Fruit fly (Drosophila melanogaster) whole organism, embryonic: ENCODE results near the gene CG31823.

ENCODE experiments used
- Asciz ChIP-seq: fragments of 200-800 bp; sonication (Bioruptor generic); optimal IDR thresholded peaks from 2 replicates; lab custom pipeline; 2017; ENCODE audit warnings: missing biosample characterization, mild to moderate bottlenecking, missing genetic modification characterization, missing genetic modification reagents
- CG15601 ChIP-seq: fragments of 200-800 bp; sonication (Bioruptor generic); optimal IDR thresholded peaks from 3 replicates; lab custom pipeline; 2019; ENCODE audit warnings: missing biosample characterization, mild to moderate bottlenecking, missing genetic modification characterization, moderate library complexity
- Hr39 ChIP-seq: fragments of >200 bp; optimal IDR thresholded peaks from 2 replicates; lab custom pipeline; 2017
- Optix ChIP-seq: fragments of 200-800 bp; sonication (Bioruptor generic); IDR thresholded peaks from 3 replicates; pipeline ENCODE4 v1.3.6; 2022; ENCODE audit warnings: missing biosample characterization, missing genetic modification characterization
- jumu ChIP-seq: fragments of 200-800 bp; sonication (Bioruptor generic); optimal IDR thresholded peaks from 3 replicates; lab custom pipeline; 2016; ENCODE audit warnings: missing biosample characterization, missing genetic modification characterization
- psq ChIP-seq: fragments of 200-800 bp; sonication (Bioruptor generic); optimal IDR thresholded peaks from 2 replicates; lab custom pipeline; 2017; ENCODE audit warnings: missing biosample characterization, missing genetic modification characterization
- sima ChIP-seq: fragments of 200-800 bp; sonication (Bioruptor generic); optimal IDR thresholded peaks from 2 replicates; lab custom pipeline; 2016; ENCODE audit warnings: missing biosample characterization, missing genetic modification characterization

- no peak for TF ChIP-seq Hr39 (lab: Kevin White, UChicago)
- TF ChIP-seq sima (GFP tag; lab: Kevin White, UChicago), result no peak
- TF ChIP-seq Optix (GFP tag; lab: Robert Waterston, UW), result no peak
- no peak for TF ChIP-seq Asciz
- no peak for TF ChIP-seq CG15601 (tag; lab: Kevin White, UChicago)
- TF ChIP-seq jumu (GFP tag; lab: Kevin White, UChicago), result no peak
- TF ChIP-seq psq (GFP tag; lab: Kevin White, UChicago), result no peak
These were observed 2.0 kb upstream of the CG31823 start, which contains the start of gene CG31821 for dm6 chr2L:15902310-15902709.
